Worm (Caenorhabditis elegans): ENCODE results near the gene srh-127.

Gene srh-127

ce11 chrV:2941405-2941804 is 48.3 kb downstream of the srh-127 start, which contains the start of gene srw-143:
TSS of gene srw-143 (minus strand) at chrV:2941505.
- TF ChIP-seq ztf-29 (GFP tag; IDR thresholded peaks at IDR 0.05) (no peak), med-1 (GFP tag; optimal IDR thresholded peaks at IDR 0.05; ENCODE audit: insufficient read depth) (no peak), tab-1 (GFP tag; IDR thresholded peaks at IDR 0.05) (no peak), T22C8.4 (GFP tag; IDR thresholded peaks at IDR 0.05) (no peak), klf-2 (GFP tag; conservative IDR thresholded peaks at IDR 0.05) (no peak), flt-1 (GFP tag; IDR thresholded peaks at IDR 0.05) (no peak), cog-1 (tag; optimal IDR thresholded peaks at IDR 0.05) (no peak)

DNA sequence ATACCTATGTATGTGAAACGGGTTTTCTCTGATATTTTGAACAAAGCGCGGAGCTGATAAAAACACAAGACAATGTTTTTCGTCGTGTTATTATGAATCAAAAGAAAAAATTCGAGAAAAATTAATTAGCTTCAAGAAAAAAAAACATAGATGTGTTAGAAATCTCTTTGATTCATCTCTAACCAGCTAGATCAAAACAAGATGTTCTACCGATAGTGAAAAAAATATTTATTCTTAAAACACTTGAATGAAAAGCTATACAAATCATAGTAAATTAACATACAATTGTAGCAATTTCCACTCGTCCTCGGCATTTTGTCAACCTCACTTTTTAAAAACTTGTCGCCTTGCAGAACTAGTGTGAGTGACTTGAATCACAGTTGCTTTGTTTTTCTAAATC is 49.2 kb downstream of the srh-127 start:
- TF ChIP-seq cog-1 (tag; optimal IDR thresholded peaks at IDR 0.05): no peak
- no peak for TF ChIP-seq med-1 (GFP tag; optimal IDR thresholded peaks at IDR 0.05; ENCODE audit: insufficient read depth)
- TF ChIP-seq ref-1 (GFP tag; conservative IDR thresholded peaks at IDR 0.05): no peak
- TF ChIP-seq klf-2 (GFP tag; conservative IDR thresholded peaks at IDR 0.05): no peak
- TF ChIP-seq T22C8.4 (GFP tag; IDR thresholded peaks at IDR 0.05): no peak

DNA sequence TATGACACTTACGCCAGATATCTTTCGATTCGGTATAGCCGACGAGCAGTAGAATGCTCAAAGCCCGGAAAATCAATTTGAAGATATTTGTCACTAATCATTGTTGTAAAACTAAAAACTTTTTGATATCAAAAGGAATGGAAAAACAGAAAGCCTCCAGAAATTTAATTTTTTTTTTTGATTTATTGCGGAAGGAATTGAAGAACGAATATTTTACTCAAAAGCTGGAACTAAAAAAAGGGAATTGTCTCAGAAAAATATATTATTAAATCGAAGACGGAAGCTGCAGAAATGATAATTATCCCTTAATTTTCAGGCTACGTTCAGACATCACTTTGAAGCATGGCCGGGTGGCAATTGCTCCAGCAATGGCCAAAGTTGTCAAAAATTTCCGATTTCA is 50.8 kb downstream of the srh-127 start, which contains the start of gene srw-137:
Gene srw-137 (minus strand): TSS at position 101 of the 400 bp plus-strand sequence.
- TF ChIP-seq ztf-23 (GFP tag; IDR thresholded peaks at IDR 0.05): no peak
- no peak for TF ChIP-seq ref-1 (GFP tag; conservative IDR thresholded peaks at IDR 0.05)
- no peak for TF ChIP-seq med-1 (GFP tag; optimal IDR thresholded peaks at IDR 0.05; ENCODE audit: insufficient read depth)
- TF ChIP-seq flt-1 (GFP tag; IDR thresholded peaks at IDR 0.05): no peak
- no peak for TF ChIP-seq ztf-29 (GFP tag; IDR thresholded peaks at IDR 0.05)
- no peak for TF ChIP-seq tab-1 (GFP tag; IDR thresholded peaks at IDR 0.05)
- TF ChIP-seq T22C8.4 (GFP tag; IDR thresholded peaks at IDR 0.05): no peak
- TF ChIP-seq klf-2 (GFP tag; conservative IDR thresholded peaks at IDR 0.05): no peak
- TF ChIP-seq cog-1 (tag; optimal IDR thresholded peaks at IDR 0.05): no peak
